Worm (Caenorhabditis elegans) whole organism, L1 larva: ENCODE results near the gene tbx-33.

Experiments used
- ceh-63 ChIP-seq: fragments of 200-800 bp; sonication (Bioruptor generic); optimal IDR thresholded peaks from 2 replicates; lab custom pipeline; 2018; ENCODE audit warnings: mild to moderate bottlenecking, missing genetic modification characterization, missing compliant biosample characterization
- fos-1 ChIP-seq: fragments of 150-350 bp; optimal IDR thresholded peaks from 2 replicates; lab custom pipeline; 2014; ENCODE audit warnings: missing biosample characterization, missing genetic modification characterization
- jun-1 ChIP-seq: fragments of 150-350 bp; optimal IDR thresholded peaks from 2 replicates; lab custom pipeline; 2014; ENCODE audit warnings: missing biosample characterization, missing genetic modification reagents, missing genetic modification characterization
- mdl-1 ChIP-seq, 2 experiments: fragments of 150-350 bp; optimal IDR thresholded peaks; 2 replicates each; lab custom pipeline; 2014 to 2017; ENCODE audit warnings: missing biosample characterization in 2 of 2, missing genetic modification characterization in 2 of 2, inconsistent platforms in 1 of 2
- nhr-12 ChIP-seq: sonication (generic microtip); optimal IDR thresholded peaks from 2 replicates; lab custom pipeline; 2017; ENCODE audit warnings: missing biosample characterization, missing genetic modification characterization
- swsn-7 ChIP-seq: sonication (generic microtip); optimal IDR thresholded peaks from 2 replicates; lab custom pipeline; 2016; ENCODE audit warnings: missing genetic modification characterization, missing compliant biosample characterization
- unc-30 ChIP-seq: sonication (generic microtip); optimal IDR thresholded peaks from 2 replicates; lab custom pipeline; 2017; ENCODE audit warnings: missing biosample characterization, missing genetic modification characterization
- zag-1 ChIP-seq: fragments of 150-350 bp; optimal IDR thresholded peaks from 2 replicates; lab custom pipeline; 2014; ENCODE audit warnings: missing biosample characterization, missing genetic modification characterization
- zip-4 ChIP-seq: fragments of 200-800 bp; sonication (Bioruptor generic); optimal IDR thresholded peaks from 2 replicates; lab custom pipeline; 2018; ENCODE audit warnings: mild to moderate bottlenecking, missing genetic modification characterization, moderate library complexity, missing compliant biosample characterization

DNA sequence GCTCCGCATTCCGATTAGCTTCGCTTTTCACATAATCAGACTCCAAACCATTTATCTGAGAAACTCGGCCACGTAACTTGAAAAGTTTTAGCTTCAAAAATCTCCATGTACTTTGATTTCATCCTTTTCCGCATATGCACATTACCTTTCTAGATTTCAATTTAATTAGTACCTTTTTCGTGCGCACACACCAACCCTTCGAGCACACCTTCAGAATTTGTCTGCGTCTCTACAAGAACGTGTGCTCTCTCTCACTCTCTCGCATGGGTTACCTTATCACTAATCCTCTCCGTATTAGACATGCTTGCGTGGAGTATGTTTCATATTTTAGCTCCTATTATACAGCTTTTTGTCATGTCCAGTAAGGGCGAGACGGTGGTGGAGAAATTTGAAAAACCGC is 27.1 kb downstream of the tbx-33 start, which contains the start of gene Y66D12A.30:
- TF ChIP-seq swsn-7 (tag; lab: Kevin White, UChicago) (no peak), zag-1 (no peak), nhr-12 (tag; lab: Kevin White, UChicago) (no peak), mdl-1 (tag; optimal IDR thresholded peaks at IDR 0.05; lab: Kevin White, UChicago) (no peak), unc-30 (tag; lab: Kevin White, UChicago) (no peak), ceh-63 (no peak), zip-4 (GFP tag; lab: Kevin White, UChicago) (no peak), fos-1 (tag; lab: Kevin White, UChicago) (no peak), jun-1 (tag; lab: Kevin White, UChicago) (no peak)
